Worm (Caenorhabditis elegans) whole organism, L4 larva: ENCODE results near the gene Y48C3A.18.

ENCODE experiments used
- Y105C5A.15 ChIP-seq: fragments of 200-800 bp; sonication (Bioruptor generic); IDR thresholded peaks from 2 replicates; pipeline ENCODE4 v1.3.6; 2022; ENCODE audit warnings: missing genetic modification characterization, missing compliant biosample characterization
- dmd-9 ChIP-seq: fragments of 200-800 bp; sonication (Bioruptor generic); IDR thresholded peaks from 2 replicates; pipeline ENCODE4 v1.3.6; 2022; ENCODE audit warnings: missing genetic modification reagents, missing genetic modification characterization, missing compliant biosample characterization
- dve-1 ChIP-seq: sonication (generic microtip); optimal IDR thresholded peaks from 2 replicates; lab custom pipeline; 2017; ENCODE audit warnings: antibody characterized with exemption, mild to moderate bottlenecking, missing genetic modification characterization, missing compliant biosample characterization; ENCODE audit not compliant: insufficient read depth
- fos-1 ChIP-seq: fragments of 150-350 bp; optimal IDR thresholded peaks from 2 replicates; lab custom pipeline; 2014; ENCODE audit warnings: missing biosample characterization, missing genetic modification characterization
- lin-13 ChIP-seq: fragments of 150-350 bp; optimal IDR thresholded peaks from 2 replicates; lab custom pipeline; 2014; ENCODE audit warnings: missing biosample characterization, missing genetic modification reagents, missing genetic modification characterization
- nhr-11 ChIP-seq: fragments of 150-350 bp; optimal IDR thresholded peaks from 2 replicates; lab custom pipeline; 2014; ENCODE audit warnings: missing biosample characterization, missing genetic modification characterization
- nhr-237 ChIP-seq: sonication (generic microtip); optimal IDR thresholded peaks from 2 replicates; lab custom pipeline; 2017; ENCODE audit warnings: missing biosample characterization, missing genetic modification characterization
- ztf-11 ChIP-seq: fragments of 150-350 bp; optimal IDR thresholded peaks from 2 replicates; lab custom pipeline; 2014; ENCODE audit warnings: missing biosample characterization, missing genetic modification characterization

DNA sequence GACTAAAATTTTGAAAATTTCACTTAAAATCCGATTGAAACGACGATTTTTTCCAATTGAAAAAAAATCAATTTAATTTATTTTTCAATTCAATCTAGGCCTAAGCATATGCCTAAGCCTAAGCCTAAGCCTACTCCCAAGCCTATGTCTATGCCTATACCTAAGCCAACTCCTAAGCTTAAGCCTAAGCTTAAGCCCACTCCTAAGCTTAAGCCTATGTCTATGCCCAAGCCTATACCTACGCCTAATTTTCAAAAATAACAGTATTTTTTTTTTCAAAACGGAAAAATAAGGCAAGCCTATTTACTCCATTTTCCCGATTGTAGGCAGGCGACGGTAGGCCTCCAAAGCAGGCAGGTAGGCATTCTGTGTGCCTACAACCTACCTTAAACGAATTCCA is 31.9 kb downstream of the Y48C3A.18 start:
- TF ChIP-seq lin-13 (GFP tag; lab: Kevin White, UChicago) (no peak), ztf-11 (tag; lab: Kevin White, UChicago) (no peak), dve-1 (tag; lab: Kevin White, UChicago) (no peak), dmd-9 (GFP tag; lab: Robert Waterston, UW) (no peak), nhr-237 (no peak), fos-1 (tag; lab: Kevin White, UChicago) (no peak), Y105C5A.15 (no peak), nhr-11 (tag; lab: Kevin White, UChicago) (no peak)
